Worm (Caenorhabditis elegans) whole organism, early embryonic: ENCODE data around the gene dpy-19.

ENCODE experiments used
- ama-1 ChIP-seq: fragments of 150-350 bp; optimal IDR thresholded peaks from 2 replicates; lab custom pipeline; 2014
- ceh-13 ChIP-seq: fragments of 200-800 bp; sonication (Bioruptor generic); optimal IDR thresholded peaks from 2 replicates; lab custom pipeline; 2018; ENCODE audit warnings: mild to moderate bottlenecking, missing genetic modification characterization, missing compliant biosample characterization
- ceh-36 ChIP-seq: sonication (generic microtip); optimal IDR thresholded peaks from 2 replicates; lab custom pipeline; 2016; ENCODE audit warnings: missing genetic modification characterization, inconsistent platforms, missing compliant biosample characterization
- flt-1 ChIP-seq: fragments of 200-800 bp; sonication (Bioruptor generic); IDR thresholded peaks from 2 replicates; pipeline ENCODE4 v1.3.6; 2022; ENCODE audit warnings: missing genetic modification characterization, missing compliant biosample characterization
- hmbx-1 ChIP-seq: sonication (generic microtip); optimal IDR thresholded peaks from 2 replicates; lab custom pipeline; 2016; ENCODE audit warnings: mild to moderate bottlenecking, missing genetic modification characterization, missing compliant biosample characterization
- hnd-1 ChIP-seq: sonication (generic microtip); optimal IDR thresholded peaks from 2 replicates; lab custom pipeline; 2016; ENCODE audit warnings: missing genetic modification characterization, missing compliant biosample characterization
- scrt-1 ChIP-seq: fragments of 200-800 bp; sonication (Bioruptor generic); IDR thresholded peaks from 2 replicates; pipeline ENCODE4 v1.3.6; 2022; ENCODE audit warnings: missing genetic modification characterization, missing compliant biosample characterization
- tbx-11 ChIP-seq: fragments of 200-800 bp; sonication (Bioruptor generic); IDR thresholded peaks from 2 replicates; pipeline ENCODE4 v1.3.6; 2022; ENCODE audit warnings: missing genetic modification characterization, missing compliant biosample characterization
- tbx-37 ChIP-seq: fragments of 200-800 bp; sonication (Bioruptor generic); conservative IDR thresholded peaks from 2 replicates; pipeline ENCODE4 v1.3.6; 2022; ENCODE audit warnings: missing genetic modification reagents, missing genetic modification characterization, missing compliant biosample characterization
- tra-4 ChIP-seq: sonication (generic microtip); optimal IDR thresholded peaks from 2 replicates; lab custom pipeline; 2017; ENCODE audit warnings: missing genetic modification characterization, missing compliant biosample characterization

DNA sequence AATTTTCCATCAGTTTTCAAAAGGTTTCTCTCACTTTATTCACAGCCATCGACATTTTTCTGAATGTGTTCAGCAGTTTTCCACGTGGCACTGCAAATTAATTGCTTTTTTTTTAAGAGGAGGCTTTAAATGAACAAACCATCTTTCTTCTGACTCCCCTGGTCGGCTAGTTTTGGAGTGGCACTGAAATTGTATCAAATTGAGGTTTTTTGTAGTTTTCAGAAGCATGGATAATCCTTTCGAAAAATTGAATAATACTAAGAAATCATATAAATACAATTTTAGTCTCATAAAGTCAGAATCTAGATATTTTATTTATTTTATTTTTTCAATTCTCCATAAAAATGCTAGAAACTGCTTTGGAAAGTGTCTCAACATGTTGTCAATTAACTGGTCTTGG is 37.5 kb upstream of the dpy-19 start, which contains the start of gene B0303.16:
- TF ChIP-seq hmbx-1 (tag; lab: Kevin White, UChicago): no peak
- TF ChIP-seq flt-1 (GFP tag; lab: Robert Waterston, UW): no peak
- no peak for TF ChIP-seq tbx-11 (GFP tag; lab: Robert Waterston, UW)
- no peak for TF ChIP-seq tra-4
- no peak for TF ChIP-seq scrt-1 (GFP tag; lab: Robert Waterston, UW)
- no peak for TF ChIP-seq ama-1 (lab: Kevin White, UChicago)
- no peak for TF ChIP-seq ceh-13
- TF ChIP-seq ceh-36 (tag; lab: Kevin White, UChicago): no peak
- no peak for TF ChIP-seq tbx-37 (GFP tag; lab: Robert Waterston, UW)
- TF ChIP-seq hnd-1 (tag; lab: Kevin White, UChicago): no peak
